Worm (Caenorhabditis elegans) whole organism, young adult: Measurements from ENCODE around the gene C31G12.4.
"Not testable (repeated sequence)": the region's sequence is repeated elsewhere in the genome, so short reads cannot be mapped to it uniquely, and the experiment has no call there.

Source experiments
- T26A5.8 ChIP-seq: sonication (generic microtip); optimal IDR thresholded peaks from 2 replicates; lab custom pipeline; 2016; ENCODE audit warnings: missing genetic modification characterization, missing compliant biosample characterization
- Y53G8AR.9 ChIP-seq: fragments of 200-800 bp; sonication (Bioruptor generic); conservative IDR thresholded peaks from 2 replicates; pipeline ENCODE4 v1.3.6; 2022; ENCODE audit warnings: missing genetic modification reagents, missing genetic modification characterization, missing compliant biosample characterization
- attf-6 ChIP-seq: fragments of 200-800 bp; sonication (Bioruptor generic); IDR thresholded peaks from 2 replicates; pipeline ENCODE4 v1.3.6; 2022; ENCODE audit warnings: missing genetic modification reagents, missing genetic modification characterization, missing compliant biosample characterization
- ceh-58 ChIP-seq: fragments of 200-800 bp; sonication (Bioruptor generic); IDR thresholded peaks from 2 replicates; pipeline ENCODE4 v1.3.6; 2022; ENCODE audit warnings: missing genetic modification characterization, missing compliant biosample characterization
- chd-7 ChIP-seq: sonication (generic microtip); optimal IDR thresholded peaks from 2 replicates; lab custom pipeline; 2016; ENCODE audit warnings: mild to moderate bottlenecking, missing genetic modification characterization, moderate library complexity, missing compliant biosample characterization
- efl-1 ChIP-seq: fragments of 150-350 bp; optimal IDR thresholded peaks from 2 replicates; lab custom pipeline; 2014; ENCODE audit warnings: missing biosample characterization, missing genetic modification reagents, missing genetic modification characterization
- ets-4 ChIP-seq: fragments of 200-800 bp; sonication (Bioruptor generic); optimal IDR thresholded peaks from 2 replicates; lab custom pipeline; 2018; ENCODE audit warnings: mild to moderate bottlenecking, missing genetic modification characterization, missing compliant biosample characterization
- lin-40 ChIP-seq: sonication (generic microtip); optimal IDR thresholded peaks from 2 replicates; lab custom pipeline; 2016; ENCODE audit warnings: missing genetic modification characterization, mild to moderate bottlenecking, missing compliant biosample characterization, missing genotype, missing genetic modification reagents
- lir-1 ChIP-seq: fragments of 200-800 bp; sonication (Bioruptor generic); conservative IDR thresholded peaks from 2 replicates; pipeline ENCODE4 v1.3.6; 2022; ENCODE audit warnings: missing genetic modification reagents, missing genetic modification characterization, missing compliant biosample characterization
- madf-3 ChIP-seq: fragments of 200-800 bp; sonication (Bioruptor generic); IDR thresholded peaks from 2 replicates; pipeline ENCODE4 v1.3.6; 2022; ENCODE audit warnings: missing genetic modification reagents, missing genetic modification characterization, missing compliant biosample characterization
- pha-4 ChIP-seq: fragments of 150-350 bp; sonication (generic microtip); optimal IDR thresholded peaks from 2 replicates; lab custom pipeline; 2014; ENCODE audit warnings: missing biosample characterization, missing genetic modification reagents, missing genetic modification characterization
- rec-8 ChIP-seq, 2 experiments: sonication (generic microtip); optimal IDR thresholded peaks; 2 replicates each; lab custom pipeline; 2016; ENCODE audit warnings: mild to moderate bottlenecking in 2 of 2, missing genetic modification characterization in 2 of 2, missing genetic modification reagents in 2 of 2, missing genotype in 2 of 2, missing biosample characterization in 1 of 2, missing compliant biosample characterization in 1 of 2, moderate library complexity in 1 of 2
- sptf-2 ChIP-seq: fragments of 200-800 bp; sonication (Bioruptor generic); optimal IDR thresholded peaks from 2 replicates; lab custom pipeline; 2018; ENCODE audit warnings: mild to moderate bottlenecking, missing genetic modification characterization, missing compliant biosample characterization
- unc-130 ChIP-seq: sonication (generic microtip); optimal IDR thresholded peaks from 2 replicates; lab custom pipeline; 2016; ENCODE audit warnings: missing genetic modification reagents, missing genetic modification characterization, missing compliant biosample characterization

- not testable (repeated sequence) for TF ChIP-seq rec-8 (tag; optimal IDR thresholded peaks at IDR 0.05; lab: Kevin White, UChicago); ceh-58 (GFP tag; lab: Robert Waterston, UW); lin-40; sptf-2; unc-130 (GFP tag; lab: Kevin White, UChicago); pha-4; T26A5.8; attf-6 (GFP tag; lab: Robert Waterston, UW); Y53G8AR.9 (GFP tag; lab: Robert Waterston, UW); lir-1 (GFP tag; lab: Robert Waterston, UW); madf-3 (GFP tag; lab: Robert Waterston, UW); chd-7 (tag; lab: Kevin White, UChicago); ets-4 (GFP tag; lab: Kevin White, UChicago); efl-1 (GFP tag; lab: Kevin White, UChicago)
Observed at ce11 chrV:18216784-18217183, 38.2 kb upstream of the C31G12.4 start, which contains the start of gene F16H6.9.
